Worm (Caenorhabditis elegans) whole organism, L2 larva: ENCODE results near the gene F44E5.1.

ENCODE experiments used
- C34F6.9 ChIP-seq: fragments of 150-350 bp; optimal IDR thresholded peaks from 2 replicates; lab custom pipeline; 2014; ENCODE audit warnings: missing biosample characterization, missing genetic modification characterization
- ZK546.5 ChIP-seq: sonication (generic microtip); optimal IDR thresholded peaks from 2 replicates; lab custom pipeline; 2017; ENCODE audit warnings: missing biosample characterization, missing genetic modification characterization
- alr-1 ChIP-seq: fragments of 150-350 bp; optimal IDR thresholded peaks from 2 replicates; lab custom pipeline; 2014; ENCODE audit warnings: missing biosample characterization, missing genetic modification characterization
- ama-1 ChIP-seq: fragments of 150-350 bp; optimal IDR thresholded peaks from 2 replicates; lab custom pipeline; 2018; ENCODE audit warnings: inconsistent platforms
- blmp-1 ChIP-seq: sonication (generic microtip); optimal IDR thresholded peaks from 2 replicates; lab custom pipeline; 2017; ENCODE audit warnings: missing genetic modification characterization, mild to moderate bottlenecking, missing compliant biosample characterization, antibody characterized with exemption, moderate library complexity; ENCODE audit not compliant: insufficient read depth
- ceh-16 ChIP-seq: fragments of 150-350 bp; optimal IDR thresholded peaks from 2 replicates; lab custom pipeline; 2014; ENCODE audit warnings: missing biosample characterization, missing genetic modification characterization
- crh-2 ChIP-seq: sonication (generic microtip); optimal IDR thresholded peaks from 2 replicates; lab custom pipeline; 2017; ENCODE audit warnings: missing biosample characterization, missing genetic modification characterization
- dmd-4 ChIP-seq: sonication (generic microtip); optimal IDR thresholded peaks from 2 replicates; lab custom pipeline; 2017; ENCODE audit warnings: missing biosample characterization, missing genetic modification characterization
- elt-1 ChIP-seq: fragments of 150-350 bp; optimal IDR thresholded peaks from 2 replicates; lab custom pipeline; 2014; ENCODE audit warnings: missing biosample characterization, missing genetic modification characterization
- elt-3 ChIP-seq: sonication (generic microtip); optimal IDR thresholded peaks from 2 replicates; lab custom pipeline; 2017; ENCODE audit warnings: missing biosample characterization, missing genetic modification characterization
- fos-1 ChIP-seq: fragments of 150-350 bp; optimal IDR thresholded peaks from 2 replicates; lab custom pipeline; 2014; ENCODE audit warnings: missing biosample characterization, missing genetic modification characterization
- lin-11 ChIP-seq: fragments of 150-350 bp; sonication (generic microtip); optimal IDR thresholded peaks from 2 replicates; lab custom pipeline; 2014; ENCODE audit warnings: missing biosample characterization, missing genetic modification characterization, inconsistent platforms, mixed read lengths
- lin-13 ChIP-seq: fragments of 150-350 bp; optimal IDR thresholded peaks from 2 replicates; lab custom pipeline; 2014; ENCODE audit warnings: missing biosample characterization, missing genetic modification reagents, missing genetic modification characterization
- lin-39 ChIP-seq: fragments of 150-350 bp; optimal IDR thresholded peaks from 2 replicates; lab custom pipeline; 2014; ENCODE audit warnings: missing biosample characterization, missing genetic modification reagents, missing genetic modification characterization
- mab-5 ChIP-seq: fragments of 150-350 bp; optimal IDR thresholded peaks from 2 replicates; lab custom pipeline; 2014; ENCODE audit warnings: missing biosample characterization, missing genetic modification characterization
- mbf-1 ChIP-seq: sonication (generic microtip); optimal IDR thresholded peaks from 2 replicates; lab custom pipeline; 2017; ENCODE audit warnings: missing biosample characterization, missing genetic modification characterization
- mdl-1 ChIP-seq, 2 experiments: fragments of 150-350 bp in 1 of 2; sonication (generic microtip) in 1 of 2; optimal IDR thresholded peaks; 2 replicates each; lab custom pipeline; 2017; ENCODE audit warnings: missing biosample characterization in 2 of 2, missing genetic modification characterization in 2 of 2
- nhr-11 ChIP-seq: fragments of 150-350 bp; optimal IDR thresholded peaks from 2 replicates; lab custom pipeline; 2014; ENCODE audit warnings: missing biosample characterization, missing genetic modification characterization
- nhr-12 ChIP-seq: fragments of 150-350 bp; optimal IDR thresholded peaks from 2 replicates; lab custom pipeline; 2014; ENCODE audit warnings: missing biosample characterization, missing genetic modification characterization
- nhr-129 ChIP-seq: fragments of 150-350 bp; optimal IDR thresholded peaks from 2 replicates; lab custom pipeline; 2014; ENCODE audit warnings: missing biosample characterization, missing genetic modification characterization
- nhr-237 ChIP-seq: fragments of 150-350 bp; optimal IDR thresholded peaks from 2 replicates; lab custom pipeline; 2014; ENCODE audit warnings: missing biosample characterization, missing genetic modification characterization
- nhr-25 ChIP-seq: fragments of 150-350 bp; sonication (generic microtip); optimal IDR thresholded peaks from 3 replicates; lab custom pipeline; 2014; ENCODE audit warnings: missing biosample characterization, missing genetic modification characterization
- nhr-77 ChIP-seq: fragments of 150-350 bp; optimal IDR thresholded peaks from 2 replicates; lab custom pipeline; 2014; ENCODE audit warnings: missing biosample characterization, missing genetic modification characterization
- peb-1 ChIP-seq: fragments of 150-350 bp; optimal IDR thresholded peaks from 2 replicates; lab custom pipeline; 2014; ENCODE audit warnings: missing biosample characterization, missing genetic modification characterization
- skn-1 ChIP-seq: sonication (generic microtip); optimal IDR thresholded peaks from 2 replicates; lab custom pipeline; 2017; ENCODE audit warnings: missing biosample characterization, missing genetic modification characterization
- sma-3 ChIP-seq: sonication (generic microtip); optimal IDR thresholded peaks from 2 replicates; lab custom pipeline; 2016; ENCODE audit warnings: missing genetic modification reagents, missing genetic modification characterization, missing compliant biosample characterization
- snpc-4 ChIP-seq: fragments of 150-350 bp; optimal IDR thresholded peaks from 2 replicates; lab custom pipeline; 2014; ENCODE audit warnings: missing biosample characterization, missing genetic modification characterization
- unc-55 ChIP-seq: fragments of 150-350 bp; sonication (generic microtip); optimal IDR thresholded peaks from 3 replicates; lab custom pipeline; 2014; ENCODE audit warnings: missing biosample characterization, missing genetic modification reagents, missing genetic modification characterization
- unc-62 ChIP-seq: fragments of 150-350 bp; optimal IDR thresholded peaks from 2 replicates; lab custom pipeline; 2014; ENCODE audit warnings: missing biosample characterization, missing genetic modification reagents, missing genetic modification characterization
- ztf-1 ChIP-seq: fragments of 200-800 bp; sonication (Bioruptor generic); conservative IDR thresholded peaks from 2 replicates; pipeline ENCODE4 v1.3.6; 2022; ENCODE audit warnings: missing genetic modification characterization, missing compliant biosample characterization
- ztf-11 ChIP-seq: sonication (generic microtip); optimal IDR thresholded peaks from 2 replicates; lab custom pipeline; 2017; ENCODE audit warnings: missing biosample characterization, missing genetic modification characterization

Gene F44E5.1

DNA sequence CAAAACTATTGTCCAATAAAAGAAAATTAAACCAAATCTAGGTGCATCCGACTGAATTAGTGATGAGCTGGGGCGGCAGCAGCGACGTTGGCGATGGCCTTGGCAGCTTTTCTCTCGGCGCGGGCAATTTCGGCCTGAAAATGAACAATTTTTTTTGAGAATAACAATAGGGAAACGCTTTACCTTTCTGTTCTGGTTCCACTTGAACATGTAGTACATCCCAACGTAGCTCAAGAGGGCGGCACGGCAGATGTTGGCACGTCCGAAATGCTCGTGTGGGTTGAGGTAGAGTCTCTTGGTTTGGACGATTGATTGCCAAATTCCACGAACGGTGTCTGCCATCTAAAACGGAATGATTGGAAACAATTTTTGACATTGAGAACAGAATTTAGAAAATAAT is at the start of gene F44E5.1:
F44E5.1 (minus strand) TSS at position 342 of the 400 bp plus-strand sequence.
- TF ChIP-seq snpc-4 (tag; lab: Kevin White, UChicago) (no peak), ztf-1 (GFP tag; lab: Robert Waterston, UW) (no peak), nhr-25 (no peak), ztf-11 (tag; lab: Kevin White, UChicago) (no peak), sma-3 (GFP tag; lab: Kevin White, UChicago) (no peak), elt-1 (tag; lab: Kevin White, UChicago) (no peak), ZK546.5 (tag; lab: Kevin White, UChicago) (no peak)
- TF ChIP-seq, all 48 proteins: peak for 0

DNA sequence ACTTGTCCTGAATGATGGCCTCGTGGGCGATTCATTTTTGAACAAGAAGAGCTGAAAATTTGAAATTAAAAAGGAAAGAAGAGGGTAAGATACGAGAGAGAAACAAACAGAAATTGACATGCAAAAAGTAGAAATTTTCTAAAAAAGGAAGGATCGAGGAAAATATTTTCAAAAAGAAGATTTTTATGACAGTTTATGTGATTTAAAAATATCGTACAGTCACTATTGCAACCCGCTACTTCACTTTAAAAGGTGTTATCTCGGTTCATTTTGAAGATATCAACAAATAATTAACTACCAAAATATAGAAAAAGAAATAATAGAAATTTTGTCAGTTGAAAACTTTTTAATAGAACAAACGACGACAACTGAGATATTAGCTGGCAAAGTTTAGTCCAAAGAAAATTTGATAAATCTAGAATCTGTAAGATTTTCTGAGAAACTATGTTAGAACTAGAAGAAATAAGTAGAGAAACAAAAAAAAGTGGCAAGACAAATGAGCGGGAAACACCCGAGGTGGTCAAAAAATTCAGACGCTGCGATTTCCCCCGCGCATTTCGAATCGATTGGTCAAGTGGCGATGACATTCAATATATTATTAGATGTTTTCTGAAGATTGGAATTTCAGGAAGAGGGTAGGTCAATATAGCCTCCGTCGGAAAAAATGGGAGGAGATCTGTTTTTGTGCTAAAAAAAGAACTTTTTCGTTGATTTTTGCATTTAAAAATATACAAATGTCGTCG is 49.4 kb upstream of the F44E5.1 start, which contains the start of gene Y6D1A.1:
Y6D1A.1 (minus strand) TSS at position 51 of the 743 bp plus-strand sequence.
- TF ChIP-seq alr-1 (tag; lab: Kevin White, UChicago) (no peak), nhr-12 (tag; lab: Kevin White, UChicago) (no peak), lin-11 (tag; lab: Kevin White, UChicago) (no peak), nhr-11 (tag; lab: Kevin White, UChicago) (no peak), nhr-77 (no peak), skn-1 (tag; lab: Kevin White, UChicago) (no peak), elt-3 (no peak), ceh-16 (tag; lab: Kevin White, UChicago) (no peak), ztf-11 (tag; lab: Kevin White, UChicago) (no peak), unc-62 (no peak), mbf-1 (tag; lab: Kevin White, UChicago) (no peak), sma-3 (GFP tag; lab: Kevin White, UChicago) (no peak)

DNA sequence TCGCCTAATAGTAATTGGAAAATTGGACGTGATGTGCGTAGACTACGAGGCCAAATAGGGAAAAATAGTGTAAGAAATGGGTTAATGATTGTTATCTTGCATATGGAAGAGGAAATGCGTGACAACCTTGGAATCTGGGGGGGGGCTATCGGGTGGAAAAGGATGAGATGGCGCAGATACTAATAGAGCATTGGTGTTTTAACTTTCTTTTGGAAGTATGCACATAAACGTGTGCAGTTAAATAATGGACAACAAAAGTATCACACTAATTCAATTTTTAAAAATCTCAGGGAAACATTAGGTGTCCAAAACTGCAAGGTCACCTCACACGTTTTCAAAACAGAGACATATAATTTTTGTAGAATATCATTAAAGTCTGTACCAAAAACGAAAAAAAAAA is 45.5 kb upstream of the F44E5.1 start, which contains the start of gene Y6D1A.2:
Y6D1A.2 (minus strand) TSS at position 101 of the 400 bp plus-strand sequence.
- no peak for TF ChIP-seq nhr-77
- TF ChIP-seq C34F6.9 = no peak
- TF ChIP-seq unc-55 = no peak
- no peak for TF ChIP-seq ZK546.5 (tag; lab: Kevin White, UChicago)
- no peak for TF ChIP-seq fos-1 (tag; lab: Kevin White, UChicago)
- no peak for TF ChIP-seq nhr-237 (tag; lab: Kevin White, UChicago)
- no peak for TF ChIP-seq ama-1 (lab: Kevin White, UChicago)
- no peak for TF ChIP-seq lin-11 (tag; lab: Kevin White, UChicago)
- no peak for TF ChIP-seq dmd-4 (tag; lab: Kevin White, UChicago)
- TF ChIP-seq nhr-129 (tag; lab: Kevin White, UChicago) = no peak
- TF ChIP-seq sma-3 (GFP tag; lab: Kevin White, UChicago) = no peak
- no peak for TF ChIP-seq mbf-1 (tag; lab: Kevin White, UChicago)
- no peak for TF ChIP-seq nhr-25
- TF ChIP-seq peb-1 (tag; lab: Kevin White, UChicago) = no peak
- TF ChIP-seq crh-2 (tag; lab: Kevin White, UChicago) = no peak

DNA sequence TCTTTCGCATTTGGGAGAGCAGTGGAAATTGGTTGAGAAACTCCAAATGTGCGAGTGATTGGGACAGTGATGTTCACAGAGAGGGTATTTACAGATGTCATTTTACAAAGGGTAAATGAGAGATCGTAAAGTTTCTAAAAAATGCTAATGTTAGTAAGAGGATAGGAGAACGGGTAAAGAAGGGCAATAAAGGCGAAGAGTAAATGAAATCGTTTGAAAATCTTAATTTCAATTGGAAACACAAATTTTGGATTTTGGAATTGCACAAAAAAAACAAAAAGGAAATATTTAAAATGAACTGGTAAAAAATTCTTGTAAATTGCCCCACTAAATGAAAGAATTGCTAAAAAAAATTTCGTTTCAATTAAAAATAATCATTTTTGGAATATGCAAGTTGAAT is 42.1 kb upstream of the F44E5.1 start, which contains the start of gene pap-3:
pap-3 (minus strand) TSS at position 101 of the 400 bp plus-strand sequence.
- TF ChIP-seq nhr-11 (tag; lab: Kevin White, UChicago) (no peak), ama-1 (lab: Kevin White, UChicago) (no peak), alr-1 (tag; lab: Kevin White, UChicago) (no peak), blmp-1 (no peak), dmd-4 (tag; lab: Kevin White, UChicago) (no peak), nhr-12 (tag; lab: Kevin White, UChicago) (no peak), lin-11 (tag; lab: Kevin White, UChicago) (no peak), ztf-1 (GFP tag; lab: Robert Waterston, UW) (no peak), lin-13 (no peak), crh-2 (tag; lab: Kevin White, UChicago) (no peak), peb-1 (tag; lab: Kevin White, UChicago) (no peak), lin-39 (no peak), mab-5 (no peak), nhr-237 (tag; lab: Kevin White, UChicago) (no peak), ceh-16 (tag; lab: Kevin White, UChicago) (no peak), sma-3 (GFP tag; lab: Kevin White, UChicago) (no peak)

DNA sequence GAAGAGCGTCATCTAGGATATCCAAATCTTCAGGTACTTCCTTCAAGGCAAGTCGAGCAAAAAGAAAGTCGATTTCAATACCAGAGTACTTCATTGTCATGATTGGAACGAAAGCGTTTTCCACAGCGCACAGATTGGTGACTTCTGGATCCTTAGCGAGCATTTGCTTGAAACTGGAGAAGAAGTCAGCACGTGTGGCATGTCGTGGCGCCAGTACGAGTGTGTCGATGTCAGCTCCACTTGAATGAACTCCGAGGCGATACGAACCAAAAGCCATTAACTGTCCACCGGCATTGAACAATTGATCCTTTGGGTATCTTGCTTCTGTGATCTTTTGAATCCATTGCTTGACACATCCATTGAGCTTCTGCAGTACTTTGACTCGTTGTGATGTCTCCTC is 41.7 kb upstream of the F44E5.1 start:
- TF ChIP-seq mbf-1 (tag; lab: Kevin White, UChicago) = no peak
- TF ChIP-seq mdl-1 (tag; optimal IDR thresholded peaks at IDR 0.05; lab: Kevin White, UChicago) = no peak
